Worm (Caenorhabditis elegans) whole organism, young adult: ENCODE measurements around the gene piit-1.

ENCODE experiments used
- D2030.7 ChIP-seq: fragments of 200-800 bp; sonication (Bioruptor generic); IDR thresholded peaks from 2 replicates; pipeline ENCODE4 v1.3.6; 2022; ENCODE audit warnings: missing genetic modification reagents, missing genetic modification characterization, missing compliant biosample characterization
- K12H6.12 ChIP-seq: fragments of 200-800 bp; sonication (Bioruptor generic); optimal IDR thresholded peaks from 2 replicates; lab custom pipeline; 2018; ENCODE audit warnings: mild to moderate bottlenecking, missing genetic modification characterization, missing compliant biosample characterization
- Y53F4B.3 ChIP-seq: fragments of 200-800 bp; sonication (Bioruptor generic); IDR thresholded peaks from 2 replicates; pipeline ENCODE4 v1.3.6; 2022; ENCODE audit warnings: missing genetic modification reagents, missing genetic modification characterization, missing compliant biosample characterization
- Y67H2A.10 ChIP-seq: fragments of 200-800 bp; sonication (Bioruptor generic); conservative IDR thresholded peaks from 2 replicates; pipeline ENCODE4 v1.3.6; 2022; ENCODE audit warnings: missing genetic modification reagents, missing genetic modification characterization, missing compliant biosample characterization
- ama-1 ChIP-seq, 3 experiments: fragments of 150-350 bp in 1 of 3; sonication (generic microtip) in 2 of 3; optimal IDR thresholded peaks; 2 replicates each; lab custom pipeline; 2014 to 2018; ENCODE audit warnings: missing biosample characterization in 2 of 3, missing genetic modification characterization in 2 of 3, missing genetic modification reagents in 2 of 3
- attf-6 ChIP-seq: fragments of 200-800 bp; sonication (Bioruptor generic); IDR thresholded peaks from 2 replicates; pipeline ENCODE4 v1.3.6; 2022; ENCODE audit warnings: missing genetic modification reagents, missing genetic modification characterization, missing compliant biosample characterization
- bed-2 ChIP-seq: fragments of 200-800 bp; sonication (Bioruptor generic); IDR thresholded peaks from 2 replicates; pipeline ENCODE4 v1.3.6; 2022; ENCODE audit warnings: missing genetic modification reagents, missing genetic modification characterization, missing compliant biosample characterization
- cebp-1 ChIP-seq, 2 experiments: fragments of 200-800 bp in 1 of 2; sonication (Bioruptor generic) in 1 of 2; sonication (generic microtip) in 1 of 2; IDR thresholded peaks in 1 of 2; optimal IDR thresholded peaks in 1 of 2; 2 replicates each; pipeline versions ENCODE4 v1.3.6 to Lab custom; 2017 to 2022; ENCODE audit warnings: missing compliant biosample characterization in 2 of 2, missing genetic modification characterization in 2 of 2, mild to moderate bottlenecking in 1 of 2, missing genetic modification reagents in 1 of 2, moderate library complexity in 1 of 2
- ceh-40 ChIP-seq: fragments of 200-800 bp; sonication (Bioruptor generic); IDR thresholded peaks from 2 replicates; pipeline ENCODE4 v1.3.6; 2022; ENCODE audit warnings: missing genetic modification characterization, missing compliant biosample characterization
- ceh-79 ChIP-seq: sonication (generic microtip); optimal IDR thresholded peaks from 2 replicates; lab custom pipeline; 2017; ENCODE audit warnings: mild to moderate bottlenecking, missing genetic modification characterization, missing compliant biosample characterization
- chd-7 ChIP-seq: sonication (generic microtip); optimal IDR thresholded peaks from 2 replicates; lab custom pipeline; 2016; ENCODE audit warnings: mild to moderate bottlenecking, missing genetic modification characterization, moderate library complexity, missing compliant biosample characterization
- die-1 ChIP-seq: sonication (generic microtip); optimal IDR thresholded peaks from 2 replicates; lab custom pipeline; 2016; ENCODE audit warnings: missing genotype, mild to moderate bottlenecking, missing genetic modification characterization, missing compliant biosample characterization
- dpl-1 ChIP-seq: fragments of 150-350 bp; optimal IDR thresholded peaks from 2 replicates; lab custom pipeline; 2014; ENCODE audit warnings: missing biosample characterization, missing genetic modification reagents, missing genetic modification characterization
- ekl-4 ChIP-seq: fragments of 200-800 bp; sonication (Bioruptor generic); IDR thresholded peaks from 2 replicates; pipeline ENCODE4 v1.3.6; 2022; ENCODE audit warnings: missing genetic modification reagents, missing genetic modification characterization, missing compliant biosample characterization
- fkh-3 ChIP-seq: sonication (generic microtip); optimal IDR thresholded peaks from 2 replicates; lab custom pipeline; 2016; ENCODE audit warnings: mild to moderate bottlenecking, missing genetic modification characterization, missing compliant biosample characterization
- hlh-26 ChIP-seq: fragments of 200-800 bp; sonication (Bioruptor generic); conservative IDR thresholded peaks from 2 replicates; pipeline ENCODE4 v1.3.6; 2022; ENCODE audit warnings: missing genetic modification reagents, missing genetic modification characterization, missing compliant biosample characterization
- hmg-1.2 ChIP-seq: fragments of 200-800 bp; sonication (Bioruptor generic); IDR thresholded peaks from 2 replicates; pipeline ENCODE4 v1.3.6; 2022; ENCODE audit warnings: missing genetic modification reagents, missing genetic modification characterization, missing compliant biosample characterization
- hmg-20 ChIP-seq: fragments of 200-800 bp; sonication (Bioruptor generic); IDR thresholded peaks from 2 replicates; pipeline ENCODE4 v1.3.6; 2022; ENCODE audit warnings: missing genetic modification reagents, missing genetic modification characterization, missing compliant biosample characterization
- hsf-1 ChIP-seq: fragments of 200-800 bp; sonication (Bioruptor generic); IDR thresholded peaks from 2 replicates; pipeline ENCODE4 v1.3.6; 2022; ENCODE audit warnings: missing genetic modification reagents, missing genetic modification characterization, missing compliant biosample characterization
- let-526 ChIP-seq: fragments of 200-800 bp; sonication (Bioruptor generic); IDR thresholded peaks from 2 replicates; pipeline ENCODE4 v1.3.6; 2022; ENCODE audit warnings: missing genetic modification reagents, missing genetic modification characterization, missing compliant biosample characterization
- lin-54 ChIP-seq: fragments of 200-800 bp; sonication (Bioruptor generic); optimal IDR thresholded peaks from 2 replicates; lab custom pipeline; 2018; ENCODE audit warnings: mild to moderate bottlenecking, missing genetic modification characterization, missing compliant biosample characterization
- lir-1 ChIP-seq: fragments of 200-800 bp; sonication (Bioruptor generic); conservative IDR thresholded peaks from 2 replicates; pipeline ENCODE4 v1.3.6; 2022; ENCODE audit warnings: missing genetic modification reagents, missing genetic modification characterization, missing compliant biosample characterization
- madf-6 ChIP-seq: fragments of 200-800 bp; sonication (Bioruptor generic); IDR thresholded peaks from 2 replicates; pipeline ENCODE4 v1.3.6; 2022; ENCODE audit warnings: missing genetic modification reagents, missing genetic modification characterization, missing compliant biosample characterization
- mcd-1 ChIP-seq: fragments of 200-800 bp; sonication (Bioruptor generic); IDR thresholded peaks from 2 replicates; pipeline ENCODE4 v1.3.6; 2022; ENCODE audit warnings: missing genetic modification reagents, missing genetic modification characterization, missing compliant biosample characterization
- mxl-1 ChIP-seq: sonication (generic microtip); optimal IDR thresholded peaks from 2 replicates; lab custom pipeline; 2016; ENCODE audit warnings: missing genetic modification characterization, missing compliant biosample characterization
- nhr-27 ChIP-seq: fragments of 200-800 bp; sonication (Bioruptor generic); optimal IDR thresholded peaks from 2 replicates; lab custom pipeline; 2018; ENCODE audit warnings: mild to moderate bottlenecking, missing genetic modification characterization, moderate library complexity, missing compliant biosample characterization
- nhr-90 ChIP-seq: sonication (generic microtip); optimal IDR thresholded peaks from 2 replicates; lab custom pipeline; 2016; ENCODE audit warnings: missing genotype, mild to moderate bottlenecking, missing genetic modification characterization, missing compliant biosample characterization
- rcor-1 ChIP-seq: fragments of 200-800 bp; sonication (Bioruptor generic); IDR thresholded peaks from 2 replicates; pipeline ENCODE4 v1.3.6; 2022; ENCODE audit warnings: missing genetic modification reagents, missing genetic modification characterization, missing compliant biosample characterization
- repo-1 ChIP-seq: sonication (generic microtip); optimal IDR thresholded peaks from 2 replicates; lab custom pipeline; 2017; ENCODE audit warnings: mild to moderate bottlenecking, missing genetic modification characterization, missing compliant biosample characterization
- snpc-3.4 ChIP-seq: sonication (generic microtip); optimal IDR thresholded peaks from 2 replicates; lab custom pipeline; 2017; ENCODE audit warnings: missing genetic modification characterization, mild to moderate bottlenecking, missing compliant biosample characterization, antibody characterized with exemption, moderate library complexity, missing genotype, missing genetic modification reagents
- snpc-4 ChIP-seq, 5 experiments: fragments of 150-350 bp in 1 of 5; sonication (generic microtip) in 4 of 5; optimal IDR thresholded peaks; 2 replicates each; lab custom pipeline; 2014 to 2018; ENCODE audit warnings: missing genetic modification characterization in 5 of 5, missing biosample characterization in 3 of 5, antibody characterized with exemption in 2 of 5, mild to moderate bottlenecking in 2 of 5, missing compliant biosample characterization in 2 of 5, missing genotype in 2 of 5, moderate library complexity in 2 of 5, missing genetic modification reagents in 1 of 5
- somi-1 ChIP-seq: fragments of 200-800 bp; sonication (Bioruptor generic); optimal IDR thresholded peaks from 2 replicates; lab custom pipeline; 2018; ENCODE audit warnings: mild to moderate bottlenecking, missing genetic modification characterization, missing compliant biosample characterization
- tbp1 ChIP-seq: fragments of 200-800 bp; sonication (Bioruptor generic); optimal IDR thresholded peaks from 2 replicates; lab custom pipeline; 2018; ENCODE audit warnings: mild to moderate bottlenecking, missing genetic modification characterization, missing compliant biosample characterization
- zfh-2 ChIP-seq: fragments of 200-800 bp; sonication (Bioruptor generic); conservative IDR thresholded peaks from 2 replicates; pipeline ENCODE4 v1.3.6; 2022; ENCODE audit warnings: missing genetic modification reagents, missing genetic modification characterization, missing compliant biosample characterization

piit-1 gene

ce11 chrV:11644166-11644565 lies 34.2 kb upstream of the piit-1 start, which contains the start of gene bir-1 (continued):
- no peak for TF ChIP-seq nhr-27
- TF ChIP-seq hsf-1 (GFP tag; lab: Robert Waterston, UW) = no peak
- no peak for TF ChIP-seq Y53F4B.3 (GFP tag; lab: Robert Waterston, UW)
- 0 out of 2 replicates have a peak, but pooled peaks have one; percentile 61 for TF ChIP-seq bed-2 (GFP tag; lab: Robert Waterston, UW)
- TF ChIP-seq ceh-79 (tag; lab: Kevin White, UChicago) = no peak
- peak; percentile 32 for TF ChIP-seq lin-54 (GFP tag; lab: Kevin White, UChicago)
- no peak for TF ChIP-seq hmg-20 (GFP tag; lab: Robert Waterston, UW)
- TF ChIP-seq madf-6 = peak; percentile 57; the same call in 1 of the 2 replicates
- TF ChIP-seq D2030.7 (GFP tag; lab: Robert Waterston, UW) = peak; percentile 66
- TF ChIP-seq mcd-1 (GFP tag; lab: Robert Waterston, UW) = peak; percentile 74
- TF ChIP-seq snpc-4 (GFP tag; optimal IDR thresholded peaks at IDR 0.05; lab: Kevin White, UChicago) = no peak
- peak in 2 of 4 experiments; percentile 37 to 58 for TF ChIP-seq snpc-4 (tag; optimal IDR thresholded peaks at IDR 0.05; lab: Kevin White, UChicago)
- 0 out of 2 replicates have a peak, but pooled peaks have one; percentile 23 for TF ChIP-seq ekl-4 (GFP tag; lab: Robert Waterston, UW)
- TF ChIP-seq attf-6 (GFP tag; lab: Robert Waterston, UW) = no peak
- TF ChIP-seq ceh-40 (GFP tag; lab: Robert Waterston, UW) = no peak
- TF ChIP-seq fkh-3 (tag; lab: Kevin White, UChicago) = no peak
- TF ChIP-seq repo-1 (tag; lab: Kevin White, UChicago) = no peak
- no peak for TF ChIP-seq snpc-3.4 (tag; lab: Kevin White, UChicago)
- no peak for TF ChIP-seq mxl-1 (tag; lab: Kevin White, UChicago)
- TF ChIP-seq rcor-1 (GFP tag; lab: Robert Waterston, UW) = 0 out of 2 replicates have a peak, but pooled peaks have one; percentile 26
- TF ChIP-seq nhr-90 (tag; lab: Kevin White, UChicago) = no peak
- TF ChIP-seq die-1 (tag; lab: Kevin White, UChicago) = no peak
- peak; percentile 25 for TF ChIP-seq dpl-1
- TF ChIP-seq cebp-1 (GFP tag; IDR thresholded peaks at IDR 0.05; lab: Robert Waterston, UW) = no peak
- TF ChIP-seq cebp-1 (tag; optimal IDR thresholded peaks at IDR 0.05; lab: Kevin White, UChicago) = peak; percentile 52
- TF ChIP-seq hlh-26 = no peak
- TF ChIP-seq somi-1 (GFP tag; lab: Kevin White, UChicago) = no peak
- no peak for TF ChIP-seq ama-1 (optimal IDR thresholded peaks at IDR 0.05; lab: Kevin White, UChicago)
- no peak for TF ChIP-seq ama-1 (GFP tag; optimal IDR thresholded peaks at IDR 0.05; lab: Kevin White, UChicago)
- TF ChIP-seq let-526 (GFP tag; lab: Robert Waterston, UW) = no peak

DNA sequence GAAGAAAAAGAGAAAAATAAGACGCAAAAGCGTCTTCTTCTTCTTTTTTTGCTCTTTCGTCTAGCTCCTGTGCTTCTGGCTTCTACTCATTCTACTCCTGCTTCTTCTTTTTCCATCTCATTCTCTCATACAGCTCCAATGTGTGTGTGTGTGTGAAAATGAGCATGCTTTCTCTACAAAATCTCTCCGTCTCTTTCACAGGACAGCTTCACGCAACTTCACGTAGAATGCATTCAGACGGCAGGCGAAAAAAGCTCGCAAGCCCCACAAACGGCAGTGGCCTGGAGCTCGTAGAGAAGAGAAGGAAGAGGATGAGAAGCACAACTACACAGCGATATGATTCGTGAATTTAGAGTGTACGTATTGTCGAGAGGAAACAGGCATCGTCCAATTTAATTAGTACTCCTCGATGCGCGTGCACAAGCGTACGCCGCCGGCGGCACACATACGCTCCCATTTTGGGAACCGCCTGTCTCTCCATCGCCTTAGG lies 31.4 kb upstream of the piit-1 start:
- TF ChIP-seq K12H6.12 = peak; percentile 59
- no peak for TF ChIP-seq tbp1 (GFP tag; lab: Kevin White, UChicago)
- no peak for TF ChIP-seq Y67H2A.10 (GFP tag; lab: Robert Waterston, UW)
- TF ChIP-seq lir-1 = no peak
- TF ChIP-seq cebp-1 (GFP tag; IDR thresholded peaks at IDR 0.05; lab: Robert Waterston, UW) = no peak
- peak; percentile 48 for TF ChIP-seq cebp-1 (tag; optimal IDR thresholded peaks at IDR 0.05; lab: Kevin White, UChicago)
- peak; percentile 4 for TF ChIP-seq chd-7 (tag; lab: Kevin White, UChicago)
- TF ChIP-seq hmg-1.2 (GFP tag; lab: Robert Waterston, UW) = peak; percentile 28; the same call in 1 of the 2 replicates
- 0 out of 2 replicates have a peak, but pooled peaks have one; percentile 22 for TF ChIP-seq mcd-1 (GFP tag; lab: Robert Waterston, UW)
- TF ChIP-seq zfh-2 (GFP tag; lab: Robert Waterston, UW) = peak; percentile 79
- TF ChIP-seq, all 124 proteins: peak for 6
